Worm (Caenorhabditis elegans) whole organism, L1 larva: Measurements from ENCODE around the gene Y102A11A.1.

Source experiments
- ceh-63 ChIP-seq: fragments of 200-800 bp; sonication (Bioruptor generic); optimal IDR thresholded peaks from 2 replicates; lab custom pipeline; 2018; ENCODE audit warnings: mild to moderate bottlenecking, missing genetic modification characterization, missing compliant biosample characterization
- mep-1 ChIP-seq: fragments of 150-350 bp; optimal IDR thresholded peaks from 2 replicates; lab custom pipeline; 2014; ENCODE audit warnings: missing biosample characterization, missing genetic modification characterization
- nhr-237 ChIP-seq: fragments of 150-350 bp; optimal IDR thresholded peaks from 2 replicates; lab custom pipeline; 2014; ENCODE audit warnings: missing biosample characterization, missing genetic modification characterization

- TF ChIP-seq nhr-237 (tag; lab: Kevin White, UChicago) (no peak), ceh-63 (GFP tag; lab: Kevin White, UChicago) (no peak), mep-1 (no peak)
Measured at ce11 chrX:2012491-2013201, 39.0 kb upstream of the Y102A11A.1 start, which contains the start of gene Y102A11A.9.
